Worm (Caenorhabditis elegans) whole organism, L2 larva: Measurements from ENCODE around the gene F19B2.5.

Experiments
- R02D3.7 ChIP-seq: fragments of 150-350 bp; optimal IDR thresholded peaks from 2 replicates; lab custom pipeline; 2014; ENCODE audit warnings: missing biosample characterization, missing genetic modification characterization
- ZK546.5 ChIP-seq: sonication (generic microtip); optimal IDR thresholded peaks from 2 replicates; lab custom pipeline; 2017; ENCODE audit warnings: missing biosample characterization, missing genetic modification characterization
- ama-1 ChIP-seq: fragments of 150-350 bp; optimal IDR thresholded peaks from 2 replicates; lab custom pipeline; 2018; ENCODE audit warnings: inconsistent platforms
- ceh-82 ChIP-seq: fragments of 150-350 bp; optimal IDR thresholded peaks from 2 replicates; lab custom pipeline; 2014; ENCODE audit warnings: missing biosample characterization, missing genetic modification characterization
- elt-3 ChIP-seq: sonication (generic microtip); optimal IDR thresholded peaks from 2 replicates; lab custom pipeline; 2017; ENCODE audit warnings: missing biosample characterization, missing genetic modification characterization
- mab-5 ChIP-seq: fragments of 150-350 bp; optimal IDR thresholded peaks from 2 replicates; lab custom pipeline; 2014; ENCODE audit warnings: missing biosample characterization, missing genetic modification characterization
- mdl-1 ChIP-seq, 2 experiments: fragments of 150-350 bp in 1 of 2; sonication (generic microtip) in 1 of 2; optimal IDR thresholded peaks; 2 replicates each; lab custom pipeline; 2017; ENCODE audit warnings: missing biosample characterization in 2 of 2, missing genetic modification characterization in 2 of 2
- nhr-25 ChIP-seq: fragments of 150-350 bp; sonication (generic microtip); optimal IDR thresholded peaks from 3 replicates; lab custom pipeline; 2014; ENCODE audit warnings: missing biosample characterization, missing genetic modification characterization

ce11 chrV:20165808-20166207, 1.8 kb upstream of the F19B2.5 start:
- TF ChIP-seq nhr-25 (tag; lab: Kevin White, UChicago) (no peak), ceh-82 (tag; lab: Kevin White, UChicago) (no peak), mdl-1 (tag; optimal IDR thresholded peaks at IDR 0.05; lab: Kevin White, UChicago) (no peak), ama-1 (no peak), elt-3 (tag; lab: Kevin White, UChicago) (no peak), R02D3.7 (tag; lab: Kevin White, UChicago) (no peak), ZK546.5 (tag; lab: Kevin White, UChicago) (no peak), mab-5 (tag; lab: Kevin White, UChicago) (no peak)
